Fruit fly (Drosophila melanogaster): ENCODE data around the gene CG17571.

DNA sequence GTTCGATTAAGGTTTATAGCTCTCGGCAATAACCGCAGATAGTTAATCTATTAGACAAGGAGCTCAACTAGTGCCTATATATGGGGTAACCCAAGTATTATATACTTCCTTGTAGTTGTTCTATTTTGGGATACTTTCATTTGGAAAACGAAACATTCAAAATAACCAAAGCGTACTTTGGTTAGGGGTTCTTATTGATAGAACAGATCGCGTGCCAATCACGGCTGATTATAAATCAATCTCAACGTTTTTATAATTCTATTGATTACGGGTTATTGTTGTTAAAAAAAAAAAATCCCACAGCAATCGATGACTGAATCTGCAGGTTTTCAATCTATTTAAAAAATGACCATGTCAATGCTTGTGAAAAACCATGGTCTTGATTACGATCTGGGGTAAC lies at the start of gene CG17571:
- TF ChIP-seq CG13204 (GFP tag; optimal IDR thresholded peaks at IDR 0.05) (no peak), EcR (GFP tag; optimal IDR thresholded peaks at IDR 0.05) (no peak), CG34367 (tag; optimal IDR thresholded peaks at IDR 0.05) (no peak), CG14655 (GFP tag; optimal IDR thresholded peaks at IDR 0.05) (no peak)

Measured in whole organism, pupa.